Worm (Caenorhabditis elegans): ENCODE measurements around the gene ZC190.5.

The ZC190.5 gene

ce11 chrV:8635575-8635974, 37.8 kb downstream of the ZC190.5 start, which contains the start of gene oac-29:
oac-29 (minus strand) TSS chrV:8635675.
- TF ChIP-seq gmeb-1 (tag; optimal IDR thresholded peaks at IDR 0.05) (no peak), dmd-4 (tag; optimal IDR thresholded peaks at IDR 0.05) (no peak), aly-2 (tag; optimal IDR thresholded peaks at IDR 0.05) (no peak), mab-5 (tag; optimal IDR thresholded peaks at IDR 0.05) (no peak), zag-1 (tag; optimal IDR thresholded peaks at IDR 0.05) (no peak), ceh-16 (tag; optimal IDR thresholded peaks at IDR 0.05) (no peak), nhr-129 (tag; optimal IDR thresholded peaks at IDR 0.05) (no peak), mbf-1 (tag; optimal IDR thresholded peaks at IDR 0.05) (no peak), skn-1 (tag; optimal IDR thresholded peaks at IDR 0.05) (no peak), egl-27 (tag; optimal IDR thresholded peaks at IDR 0.05) (no peak), crh-2 (tag; optimal IDR thresholded peaks at IDR 0.05) (no peak), mdl-1 (tag; optimal IDR thresholded peaks at IDR 0.05) (no peak), sma-9 (GFP tag; optimal IDR thresholded peaks at IDR 0.05) (no peak), sma-9 (tag; optimal IDR thresholded peaks at IDR 0.05) (no peak), unc-62 (GFP tag; optimal IDR thresholded peaks at IDR 0.05) (no peak), unc-39 (tag; optimal IDR thresholded peaks at IDR 0.05) (no peak), lsy-2 (tag; optimal IDR thresholded peaks at IDR 0.05) (no peak), C34F6.9 (tag; optimal IDR thresholded peaks at IDR 0.05) (no peak), sma-3 (GFP tag; optimal IDR thresholded peaks at IDR 0.05) (no peak), nhr-237 (tag; optimal IDR thresholded peaks at IDR 0.05) (no peak), elt-3 (tag; optimal IDR thresholded peaks at IDR 0.05) (no peak)

- TF ChIP-seq fos-1 (tag; optimal IDR thresholded peaks at IDR 0.05) (no peak), peb-1 (tag; optimal IDR thresholded peaks at IDR 0.05) (no peak), unc-55 (GFP tag; optimal IDR thresholded peaks at IDR 0.05) (no peak), sma-9 (GFP tag; optimal IDR thresholded peaks at IDR 0.05) (no peak), sma-9 (tag; optimal IDR thresholded peaks at IDR 0.05) (no peak)
Measured at ce11 chrV:8632788-8633187, 40.6 kb downstream of the ZC190.5 start.

ce11 chrV:8631277-8631765, 42.1 kb downstream of the ZC190.5 start, which contains the start of gene atg-18:
atg-18 (minus strand) TSS chrV:8631327.
- TF ChIP-seq C34F6.9 (tag; optimal IDR thresholded peaks at IDR 0.05) (peak; percentile 73), zag-1 (tag; optimal IDR thresholded peaks at IDR 0.05) (no peak), ceh-82 (tag; optimal IDR thresholded peaks at IDR 0.05) (no peak), ztf-1 (GFP tag; conservative IDR thresholded peaks at IDR 0.05) (no peak), unc-39 (tag; optimal IDR thresholded peaks at IDR 0.05) (no peak), ama-1 (optimal IDR thresholded peaks at IDR 0.05) (peak; percentile 6), blmp-1 (tag; optimal IDR thresholded peaks at IDR 0.05; ENCODE audit: insufficient read depth) (peak; percentile 64), ztf-11 (tag; optimal IDR thresholded peaks at IDR 0.05) (no peak), sem-4 (tag; optimal IDR thresholded peaks at IDR 0.05) (peak; percentile 56), nhr-12 (tag; optimal IDR thresholded peaks at IDR 0.05) (no peak), alr-1 (tag; optimal IDR thresholded peaks at IDR 0.05) (no peak), snpc-4 (tag; optimal IDR thresholded peaks at IDR 0.05) (peak; percentile 22), lin-11 (tag; optimal IDR thresholded peaks at IDR 0.05) (peak; percentile 81), lin-39 (tag; optimal IDR thresholded peaks at IDR 0.05) (no peak), nhr-10 (tag; optimal IDR thresholded peaks at IDR 0.05) (no peak), fos-1 (tag; optimal IDR thresholded peaks at IDR 0.05) (peak; percentile 64), elt-3 (tag; optimal IDR thresholded peaks at IDR 0.05) (no peak), nhr-25 (tag; optimal IDR thresholded peaks at IDR 0.05) (no peak), nhr-21 (tag; optimal IDR thresholded peaks at IDR 0.05) (no peak), dmd-4 (tag; optimal IDR thresholded peaks at IDR 0.05) (no peak), sma-9 (GFP tag; optimal IDR thresholded peaks at IDR 0.05) (peak; percentile 56), sma-9 (tag; optimal IDR thresholded peaks at IDR 0.05) (no peak), peb-1 (tag; optimal IDR thresholded peaks at IDR 0.05) (no peak), R02D3.7 (tag; optimal IDR thresholded peaks at IDR 0.05) (no peak), mab-5 (tag; optimal IDR thresholded peaks at IDR 0.05) (peak; percentile 45), nhr-6 (tag; optimal IDR thresholded peaks at IDR 0.05) (no peak), mdl-1 (tag; optimal IDR thresholded peaks at IDR 0.05) (no peak), Y55F3AM.14 (GFP tag; optimal IDR thresholded peaks at IDR 0.05) (no peak), nhr-237 (tag; optimal IDR thresholded peaks at IDR 0.05) (no peak), egl-27 (tag; optimal IDR thresholded peaks at IDR 0.05) (peak; percentile 2), ceh-16 (tag; optimal IDR thresholded peaks at IDR 0.05) (no peak), nhr-129 (tag; optimal IDR thresholded peaks at IDR 0.05) (peak; percentile 84), lin-13 (GFP tag; optimal IDR thresholded peaks at IDR 0.05) (peak; percentile 63), ztf-4 (tag; optimal IDR thresholded peaks at IDR 0.05) (no peak), lsy-2 (tag; optimal IDR thresholded peaks at IDR 0.05) (peak in 1 of 2 experiments; percentile 76), skn-1 (tag; optimal IDR thresholded peaks at IDR 0.05) (no peak), sma-3 (GFP tag; optimal IDR thresholded peaks at IDR 0.05) (peak; percentile 71), elt-1 (tag; optimal IDR thresholded peaks at IDR 0.05) (no peak), gmeb-1 (tag; optimal IDR thresholded peaks at IDR 0.05) (peak; percentile 73), F13H6.1 (tag; optimal IDR thresholded peaks at IDR 0.05) (peak; percentile 70), unc-62 (GFP tag; optimal IDR thresholded peaks at IDR 0.05) (peak; percentile 9), nhr-77 (tag; optimal IDR thresholded peaks at IDR 0.05) (no peak), aly-2 (tag; optimal IDR thresholded peaks at IDR 0.05) (no peak), crh-2 (tag; optimal IDR thresholded peaks at IDR 0.05) (peak; percentile 67), unc-55 (GFP tag; optimal IDR thresholded peaks at IDR 0.05) (peak; percentile 77), nhr-11 (tag; optimal IDR thresholded peaks at IDR 0.05) (no peak), mbf-1 (tag; optimal IDR thresholded peaks at IDR 0.05) (no peak)

Data from whole organism, L2 larva.